Fruit fly (Drosophila melanogaster): ENCODE data around the gene LSm-4.
A peak's percentile ranks its signal among the peaks of the same experiment; 100 is the strongest.

Gene LSm-4

DNA sequence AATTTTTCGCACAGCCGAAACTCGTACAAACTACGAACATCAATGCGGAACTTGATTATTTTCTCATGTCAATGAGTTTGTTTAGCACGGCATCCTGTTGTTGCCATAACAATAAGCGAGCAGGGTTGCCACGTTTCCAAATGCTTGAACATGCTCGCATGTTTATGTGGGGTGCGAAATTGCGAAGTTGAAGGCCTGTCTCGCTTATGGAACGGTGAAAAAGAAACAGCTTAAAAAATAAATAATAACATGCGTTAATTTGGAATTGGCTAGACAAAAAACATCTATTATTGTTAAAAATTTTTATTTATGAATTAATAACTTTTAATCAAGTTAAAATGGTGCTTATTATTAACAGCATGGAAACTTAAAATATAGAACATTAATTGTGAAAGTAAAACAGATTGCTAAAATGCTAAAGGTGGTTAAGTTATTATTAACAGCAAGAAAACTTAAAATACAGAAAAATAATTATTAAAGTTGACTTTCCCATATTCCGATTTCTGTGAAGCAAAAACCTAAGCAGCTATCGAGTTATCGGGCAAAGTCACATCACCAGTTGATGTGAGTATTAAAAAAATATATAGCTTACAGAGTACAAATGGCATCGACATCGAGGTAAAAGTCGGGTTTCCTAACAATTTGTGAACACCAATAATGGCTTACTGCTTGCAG, 25.9 kb upstream of the LSm-4 start, which contains the start of the genes Bug22 and TfIIB (continued):
- TF ChIP-seq cg (GFP tag; optimal IDR thresholded peaks at IDR 0.05) (no peak), kni (GFP tag; optimal IDR thresholded peaks at IDR 0.05) (no peak), CG11093 (GFP tag; IDR thresholded peaks at IDR 0.05) (peak; percentile 29; the same call in 1 of the 3 replicates), Usf (GFP tag; optimal IDR thresholded peaks at IDR 0.05) (no peak), CG13296 (GFP tag; optimal IDR thresholded peaks at IDR 0.05) (peak; percentile 62), tap (tag; optimal IDR thresholded peaks at IDR 0.05) (no peak), exex (tag; optimal IDR thresholded peaks at IDR 0.05) (peak; percentile 13), Nf-YC (tag; optimal IDR thresholded peaks at IDR 0.05) (peak; percentile 75), Dbx (GFP tag; IDR thresholded peaks at IDR 0.05) (peak; percentile 66; the same call in 2 of the 3 replicates), ci (GFP tag; IDR thresholded peaks at IDR 0.05) (peak; percentile 88), CG1792 (GFP tag; optimal IDR thresholded peaks at IDR 0.05) (peak; percentile 50), CG10654 (GFP tag; optimal IDR thresholded peaks at IDR 0.05) (peak; percentile 50), CG5953 (GFP tag; IDR thresholded peaks at IDR 0.05) (no peak), seq (GFP tag; IDR thresholded peaks at IDR 0.05) (no peak), sna (GFP tag; IDR thresholded peaks at IDR 0.05; ENCODE audit: partially characterized antibody) (no peak), insv (GFP tag; optimal IDR thresholded peaks at IDR 0.05) (peak in 1 of 2 experiments; percentile 37), eve (GFP tag; optimal IDR thresholded peaks at IDR 0.05) (no peak), pros (GFP tag; optimal IDR thresholded peaks at IDR 0.05) (no peak), CG4282 (GFP tag; optimal IDR thresholded peaks at IDR 0.05) (peak; percentile 26), inv (GFP tag; IDR thresholded peaks at IDR 0.05; ENCODE audit: partially characterized antibody) (no peak), Rfx (GFP tag; IDR thresholded peaks at IDR 0.05) (peak; percentile 91), sc (optimal IDR thresholded peaks at IDR 0.05) (no peak), sc (GFP tag; optimal IDR thresholded peaks at IDR 0.05) (no peak), CG4404 (GFP tag; IDR thresholded peaks at IDR 0.05) (no peak), repo (GFP tag; optimal IDR thresholded peaks at IDR 0.05) (no peak), PHDP (tag; optimal IDR thresholded peaks at IDR 0.05) (peak; percentile 73), CG6854 (GFP tag; optimal IDR thresholded peaks at IDR 0.05) (no peak), CG2712 (tag; optimal IDR thresholded peaks at IDR 0.05) (peak; percentile 77), org-1 (GFP tag; optimal IDR thresholded peaks at IDR 0.05) (no peak), onecut (GFP tag; IDR thresholded peaks at IDR 0.05) (peak; percentile 63), Sin3A (optimal IDR thresholded peaks at IDR 0.05) (peak; percentile 9), sens (GFP tag) (peak; percentile 92), CG18476 (GFP tag; optimal IDR thresholded peaks at IDR 0.05) (peak; percentile 57), row (GFP tag; IDR thresholded peaks at IDR 0.05) (peak; percentile 91), CG12299 (tag; optimal IDR thresholded peaks at IDR 0.05) (peak; percentile 28), Fer1 (GFP tag; optimal IDR thresholded peaks at IDR 0.05) (peak; percentile 47), Hmx (GFP tag; optimal IDR thresholded peaks at IDR 0.05) (peak; percentile 26), CG9797 (GFP tag; optimal IDR thresholded peaks at IDR 0.05) (peak; percentile 32), CG1024 (GFP tag; IDR thresholded peaks at IDR 0.05) (peak; percentile 73), ssp (GFP tag; IDR thresholded peaks at IDR 0.05) (peak; percentile 57), CG10959 (GFP tag; IDR thresholded peaks at IDR 0.05) (no peak), usp (GFP tag; optimal IDR thresholded peaks at IDR 0.05) (no peak), CG14050 (GFP tag; IDR thresholded peaks at IDR 0.05) (no peak), CG16779 (GFP tag; IDR thresholded peaks at IDR 0.05) (0 out of 2 replicates have a peak, but pooled peaks have one; percentile 12), MESR4 (GFP tag; optimal IDR thresholded peaks at IDR 0.05) (peak; percentile 45), peb (GFP tag; IDR thresholded peaks at IDR 0.05) (no peak), Nf-YB (GFP tag; optimal IDR thresholded peaks at IDR 0.05) (peak; percentile 51), dpn (GFP tag; optimal IDR thresholded peaks at IDR 0.05) (peak; percentile 46 to 84), ATbp (GFP tag; optimal IDR thresholded peaks at IDR 0.05) (no peak), CG15514 (GFP tag; optimal IDR thresholded peaks at IDR 0.05) (peak; percentile 71), CG5245 (GFP tag; optimal IDR thresholded peaks at IDR 0.05) (peak; percentile 67)

Data from whole organism, embryonic.